Worm (Caenorhabditis elegans) whole organism, mixed stage, embryonic: ENCODE measurements around the gene ZC155.4.

ENCODE experiments used
- M03D4.4 ChIP-seq: sonication (generic microtip); optimal IDR thresholded peaks from 2 replicates; lab custom pipeline; 2017; ENCODE audit warnings: mild to moderate bottlenecking, missing genetic modification characterization, missing compliant biosample characterization
- blmp-1 ChIP-seq: fragments of 150-350 bp; optimal IDR thresholded peaks from 2 replicates; lab custom pipeline; 2014; ENCODE audit warnings: missing biosample characterization, missing genetic modification characterization
- ceh-83 ChIP-seq: fragments of 200-800 bp; sonication (Bioruptor generic); optimal IDR thresholded peaks from 2 replicates; lab custom pipeline; 2018; ENCODE audit warnings: mild to moderate bottlenecking, missing genetic modification characterization, missing compliant biosample characterization
- ces-1 ChIP-seq: fragments of 150-350 bp; optimal IDR thresholded peaks from 2 replicates; lab custom pipeline; 2014; ENCODE audit warnings: missing biosample characterization, missing genetic modification reagents, missing genetic modification characterization
- cnd-1 ChIP-seq: fragments of 200-800 bp; sonication (Bioruptor generic); optimal IDR thresholded peaks from 2 replicates; lab custom pipeline; 2018; ENCODE audit warnings: mild to moderate bottlenecking, missing genetic modification characterization, missing compliant biosample characterization
- drap-1 ChIP-seq: fragments of 200-800 bp; sonication (Bioruptor generic); optimal IDR thresholded peaks from 3 replicates; lab custom pipeline; 2018; ENCODE audit warnings: mild to moderate bottlenecking, missing genetic modification characterization, missing compliant biosample characterization
- elt-1 ChIP-seq: sonication (generic microtip); optimal IDR thresholded peaks from 2 replicates; lab custom pipeline; 2017; ENCODE audit warnings: missing genetic modification characterization, mild to moderate bottlenecking, missing compliant biosample characterization, antibody characterized with exemption, moderate library complexity, borderline replicate concordance; ENCODE audit not compliant: insufficient read depth
- elt-3 ChIP-seq: fragments of 150-350 bp; optimal IDR thresholded peaks from 2 replicates; lab custom pipeline; 2014; ENCODE audit warnings: missing biosample characterization, missing genetic modification characterization
- flh-1 ChIP-seq: fragments of 200-800 bp; sonication (Bioruptor generic); optimal IDR thresholded peaks from 2 replicates; lab custom pipeline; 2018; ENCODE audit warnings: mild to moderate bottlenecking, missing genetic modification characterization, moderate library complexity, missing compliant biosample characterization
- ham-2 ChIP-seq: fragments of 200-800 bp; sonication (Bioruptor generic); optimal IDR thresholded peaks from 2 replicates; lab custom pipeline; 2018; ENCODE audit warnings: mild to moderate bottlenecking, missing genetic modification characterization, missing compliant biosample characterization
- hlh-1 ChIP-seq: fragments of 150-350 bp; optimal IDR thresholded peaks from 2 replicates; lab custom pipeline; 2014; ENCODE audit warnings: missing biosample characterization, missing genetic modification reagents, missing genetic modification characterization
- lin-13 ChIP-seq: fragments of 150-350 bp; optimal IDR thresholded peaks from 2 replicates; lab custom pipeline; 2014; ENCODE audit warnings: missing biosample characterization, missing genetic modification characterization
- lin-32 ChIP-seq: fragments of 200-800 bp; sonication (Bioruptor generic); optimal IDR thresholded peaks from 2 replicates; lab custom pipeline; 2018; ENCODE audit warnings: mild to moderate bottlenecking, missing genetic modification characterization, missing compliant biosample characterization
- lsy-2 ChIP-seq: fragments of 150-350 bp; optimal IDR thresholded peaks from 2 replicates; lab custom pipeline; 2014; ENCODE audit warnings: missing biosample characterization, missing genetic modification characterization
- mep-1 ChIP-seq: fragments of 150-350 bp; optimal IDR thresholded peaks from 2 replicates; lab custom pipeline; 2017; ENCODE audit warnings: missing biosample characterization, missing genetic modification reagents, missing genetic modification characterization, inconsistent platforms
- nhr-12 ChIP-seq: fragments of 150-350 bp; optimal IDR thresholded peaks from 2 replicates; lab custom pipeline; 2014; ENCODE audit warnings: missing biosample characterization, missing genetic modification characterization
- nhr-2 ChIP-seq: fragments of 150-350 bp; optimal IDR thresholded peaks from 2 replicates; lab custom pipeline; 2014; ENCODE audit warnings: missing biosample characterization, missing genetic modification characterization
- nhr-237 ChIP-seq: fragments of 150-350 bp; optimal IDR thresholded peaks from 2 replicates; lab custom pipeline; 2014; ENCODE audit warnings: missing biosample characterization, missing genetic modification characterization
- nhr-28 ChIP-seq: fragments of 150-350 bp; optimal IDR thresholded peaks from 2 replicates; lab custom pipeline; 2014; ENCODE audit warnings: missing biosample characterization, missing genetic modification characterization
- nhr-76 ChIP-seq: sonication (generic microtip); optimal IDR thresholded peaks from 2 replicates; lab custom pipeline; 2017; ENCODE audit warnings: missing biosample characterization, missing genetic modification characterization
- sem-2 ChIP-seq: fragments of 200-800 bp; sonication (Bioruptor generic); optimal IDR thresholded peaks from 2 replicates; lab custom pipeline; 2018; ENCODE audit warnings: mild to moderate bottlenecking, missing genetic modification characterization, missing compliant biosample characterization
- snpc-4 ChIP-seq: fragments of 150-350 bp; optimal IDR thresholded peaks from 2 replicates; lab custom pipeline; 2014; ENCODE audit warnings: missing biosample characterization, missing genetic modification characterization
- sptf-1 ChIP-seq: sonication (generic microtip); optimal IDR thresholded peaks from 2 replicates; lab custom pipeline; 2017; ENCODE audit warnings: mild to moderate bottlenecking, missing genetic modification characterization, moderate library complexity, missing compliant biosample characterization
- tbx-8 ChIP-seq: fragments of 200-800 bp; sonication (Bioruptor generic); optimal IDR thresholded peaks from 2 replicates; lab custom pipeline; 2018; ENCODE audit warnings: mild to moderate bottlenecking, missing genetic modification characterization, moderate library complexity, missing compliant biosample characterization
- unc-120 ChIP-seq: sonication (generic microtip); optimal IDR thresholded peaks from 2 replicates; lab custom pipeline; 2017; ENCODE audit warnings: missing genetic modification characterization, missing compliant biosample characterization; ENCODE audit not compliant: poor library complexity, severe bottlenecking
- unc-39 ChIP-seq: fragments of 150-350 bp; optimal IDR thresholded peaks from 2 replicates; lab custom pipeline; 2014; ENCODE audit warnings: missing biosample characterization, missing genetic modification characterization
- unc-62 ChIP-seq: fragments of 150-350 bp; optimal IDR thresholded peaks from 2 replicates; lab custom pipeline; 2014; ENCODE audit warnings: missing biosample characterization, missing genetic modification reagents, missing genetic modification characterization
- ztf-11 ChIP-seq: fragments of 150-350 bp; optimal IDR thresholded peaks from 2 replicates; lab custom pipeline; 2014; ENCODE audit warnings: missing biosample characterization, missing genetic modification characterization

Gene ZC155.4

ce11 chrIII:5196298-5197045 lies 18.8 kb downstream of the ZC155.4 start:
- TF ChIP-seq ces-1 (GFP tag; lab: Kevin White, UChicago) (no peak), mep-1 (tag; lab: Kevin White, UChicago) (peak; percentile 18)

ce11 chrIII:5195690-5196089 lies 19.6 kb downstream of the ZC155.4 start, which contains the start of gene moc-6:
moc-6 (plus strand) TSS chrIII:5195990.
- TF ChIP-seq unc-120 (tag; lab: Kevin White, UChicago) (no peak), ceh-83 (GFP tag; lab: Kevin White, UChicago) (no peak), snpc-4 (tag; lab: Kevin White, UChicago) (no peak), unc-62 (GFP tag; lab: Kevin White, UChicago) (no peak), cnd-1 (tag; lab: Kevin White, UChicago) (no peak), drap-1 (GFP tag; lab: Kevin White, UChicago) (no peak), ham-2 (GFP tag; lab: Kevin White, UChicago) (no peak), hlh-1 (tag; lab: Kevin White, UChicago) (no peak), elt-1 (tag; lab: Kevin White, UChicago) (no peak), nhr-28 (no peak), nhr-76 (tag; lab: Kevin White, UChicago) (no peak), sptf-1 (no peak), lin-13 (no peak)
- TF ChIP-seq, all 35 proteins: peak for 0

ce11 chrIII:5193266-5193665 lies 22.0 kb downstream of the ZC155.4 start:
- TF ChIP-seq nhr-237 (tag; lab: Kevin White, UChicago), result no peak
- TF ChIP-seq lsy-2 (tag; lab: Kevin White, UChicago), result peak; percentile 42

DNA sequence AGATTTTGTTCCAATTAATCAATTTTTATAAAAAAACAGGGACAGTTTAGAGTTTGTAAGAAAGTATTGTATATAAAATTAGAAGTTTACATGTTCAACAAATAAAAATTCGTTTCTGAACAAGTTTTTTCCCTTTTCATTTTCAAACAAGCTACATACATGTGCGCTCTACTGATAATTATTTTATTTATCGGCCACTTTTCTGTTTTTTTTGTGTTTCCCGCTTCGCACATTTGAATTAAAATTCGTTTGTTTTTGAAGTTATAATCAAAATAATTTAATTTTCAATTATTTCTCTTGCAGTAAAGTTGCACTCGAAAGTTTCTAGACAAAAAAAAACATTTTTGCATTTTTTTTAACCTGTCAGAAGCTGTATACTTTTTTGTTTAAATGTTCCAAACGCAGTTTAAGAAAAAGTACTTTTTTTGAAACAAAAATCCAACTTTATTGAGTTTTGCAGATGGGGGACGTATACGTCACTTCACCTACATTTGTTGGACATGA lies 24.6 kb downstream of the ZC155.4 start, which contains the start of gene hira-1:
Gene hira-1, plus strand, starts transcription at position 454 of the 504 bp plus-strand sequence.
- peak; percentile 68 for TF ChIP-seq ces-1 (GFP tag; lab: Kevin White, UChicago)
- TF ChIP-seq sem-2 (GFP tag; lab: Kevin White, UChicago), result no peak

ce11 chrIII:5190179-5190578 lies 25.1 kb downstream of the ZC155.4 start:
- TF ChIP-seq elt-3 (tag; lab: Kevin White, UChicago) (no peak), sem-2 (GFP tag; lab: Kevin White, UChicago) (no peak), ces-1 (GFP tag; lab: Kevin White, UChicago) (no peak), ztf-11 (tag; lab: Kevin White, UChicago) (no peak)

DNA sequence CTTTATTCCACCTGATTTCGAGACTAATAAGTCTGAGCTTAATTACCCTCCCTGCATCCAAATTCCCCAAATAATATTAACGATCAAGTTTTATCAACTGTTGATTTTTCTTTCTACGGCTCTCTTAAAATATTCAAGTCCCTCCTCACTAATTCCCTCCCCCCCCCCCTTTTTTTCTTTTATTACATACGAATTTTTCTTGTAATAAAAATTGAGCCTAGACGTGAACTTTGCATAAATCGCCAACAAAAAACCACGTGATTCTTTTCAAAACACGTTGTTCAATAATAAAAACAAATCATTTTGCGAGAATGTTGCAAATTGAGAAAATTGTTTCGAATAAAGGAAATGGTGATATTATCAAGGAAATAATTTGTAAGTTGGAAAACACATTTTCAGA lies 26.8 kb downstream of the ZC155.4 start, which contains the start of gene K10D2.8:
Gene K10D2.8, plus strand, starts transcription at position 301 of the 400 bp plus-strand sequence.
- TF ChIP-seq unc-39 (tag; lab: Kevin White, UChicago), result no peak
- no peak for TF ChIP-seq drap-1 (GFP tag; lab: Kevin White, UChicago)

- TF ChIP-seq lsy-2 (tag; lab: Kevin White, UChicago) (no peak), lin-13 (no peak), nhr-12 (tag; lab: Kevin White, UChicago) (no peak), nhr-2 (tag; lab: Kevin White, UChicago) (no peak), M03D4.4 (tag; lab: Kevin White, UChicago) (no peak), tbx-8 (GFP tag; lab: Kevin White, UChicago) (no peak), blmp-1 (tag; lab: Kevin White, UChicago) (no peak), sem-2 (GFP tag; lab: Kevin White, UChicago) (no peak), unc-39 (tag; lab: Kevin White, UChicago) (no peak), nhr-237 (tag; lab: Kevin White, UChicago) (no peak), lin-32 (no peak), flh-1 (GFP tag; lab: Kevin White, UChicago) (no peak), nhr-28 (no peak)
These were observed 29.7 kb downstream of the ZC155.4 start, which contains the start of gene pup-2 for ce11 chrIII:5185620-5186019. pup-2 (plus strand) TSS chrIII:5185920.
